Worm (Caenorhabditis elegans): Measurements from ENCODE around the gene C06E1.9.

DNA sequence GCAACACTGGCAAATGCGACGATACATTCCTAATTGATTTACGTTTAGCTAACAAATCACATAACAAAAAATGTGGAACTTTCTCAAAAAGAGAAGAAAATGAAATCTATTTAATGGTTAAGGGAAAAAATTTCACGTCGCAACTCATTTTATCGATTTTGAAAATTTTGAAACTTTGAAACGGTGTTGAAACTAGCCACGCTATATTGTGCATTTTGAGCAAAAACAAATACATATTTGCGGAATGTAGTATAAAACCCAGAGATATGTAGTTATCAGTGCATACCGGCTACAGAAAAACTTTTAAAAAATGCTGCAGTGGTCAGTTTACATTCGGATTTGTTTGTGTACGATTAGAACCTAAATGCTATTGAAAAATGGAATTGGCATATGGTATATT is 16.0 kb downstream of the C06E1.9 start, which contains the start of gene C06E1.7:
- TF ChIP-seq ceh-40 (GFP tag; IDR thresholded peaks at IDR 0.05) (no peak), snpc-4 (GFP tag; optimal IDR thresholded peaks at IDR 0.05) (no peak), snpc-4 (tag; optimal IDR thresholded peaks at IDR 0.05) (no peak)
